Fruit fly (Drosophila melanogaster) Kc167 (cell line): Measurements from ENCODE around the gene Sfp38D.

Experiments used
- Myc ChIP-seq: fragments of >200 bp; optimal IDR thresholded peaks from 2 replicates; lab custom pipeline; 2017; ENCODE audit warnings: missing external identifiers
- Sin3A ChIP-seq: fragments of >200 bp; optimal IDR thresholded peaks from 2 replicates; lab custom pipeline; 2018; ENCODE audit warnings: missing external identifiers
- h ChIP-seq: fragments of >200 bp; optimal IDR thresholded peaks from 3 replicates; lab custom pipeline; 2018; ENCODE audit warnings: missing external identifiers
- insv ChIP-seq: fragments of >200 bp; optimal IDR thresholded peaks from 3 replicates; lab custom pipeline; 2018; ENCODE audit warnings: missing external identifiers
- psq ChIP-seq: fragments of >200 bp; optimal IDR thresholded peaks from 2 replicates; lab custom pipeline; 2017; ENCODE audit warnings: missing external identifiers
- ttk ChIP-seq: sonication (Bioruptor generic); optimal IDR thresholded peaks from 2 replicates; lab custom pipeline; 2017; ENCODE audit warnings: missing external identifiers

Gene Sfp38D

dm6 chr2L:20649891-20650290 is 9.2 kb downstream of the Sfp38D start, which contains the start of gene CG2611:
Gene CG2611, plus strand, starts transcription at chr2L:20650189.
- no peak for TF ChIP-seq psq
- no peak for TF ChIP-seq h (lab: Kevin White, UChicago)
- no peak for TF ChIP-seq insv (lab: Kevin White, UChicago)
- no peak for TF ChIP-seq Sin3A (lab: Kevin White, UChicago)
- no peak for TF ChIP-seq ttk (lab: Kevin White, UChicago)

dm6 chr2L:20656110-20656509 is 15.4 kb downstream of the Sfp38D start, which contains the start of the genes brun and CG2614:
Gene brun, minus strand, starts transcription at chr2L:20656178.
Gene CG2614, plus strand, starts transcription at chr2L:20656426.
- no peak for TF ChIP-seq psq
- no peak for TF ChIP-seq Myc (lab: Kevin White, UChicago)
- no peak for TF ChIP-seq h (lab: Kevin White, UChicago)
- TF ChIP-seq ttk (lab: Kevin White, UChicago): no peak
- TF ChIP-seq Sin3A (lab: Kevin White, UChicago): no peak
- no peak for TF ChIP-seq insv (lab: Kevin White, UChicago)

- no peak for TF ChIP-seq insv (lab: Kevin White, UChicago)
- TF ChIP-seq Sin3A (lab: Kevin White, UChicago): no peak
These were observed 20.4 kb downstream of the Sfp38D start for dm6 chr2L:20661071-20661470.

- no peak for TF ChIP-seq Myc (lab: Kevin White, UChicago)
- no peak for TF ChIP-seq Sin3A (lab: Kevin White, UChicago)
- TF ChIP-seq h (lab: Kevin White, UChicago): no peak
- no peak for TF ChIP-seq ttk (lab: Kevin White, UChicago)
- TF ChIP-seq psq: no peak
These were observed 23.7 kb downstream of the Sfp38D start for dm6 chr2L:20664428-20664827.

dm6 chr2L:20671212-20671611 is 30.5 kb downstream of the Sfp38D start:
- TF ChIP-seq insv (lab: Kevin White, UChicago) (no peak), ttk (lab: Kevin White, UChicago) (no peak), Myc (lab: Kevin White, UChicago) (no peak), Sin3A (lab: Kevin White, UChicago) (no peak), psq (no peak), h (lab: Kevin White, UChicago) (no peak)

dm6 chr2L:20673737-20674461 is 33.2 kb downstream of the Sfp38D start:
- TF ChIP-seq ttk (lab: Kevin White, UChicago) (no peak), h (lab: Kevin White, UChicago) (no peak), Myc (lab: Kevin White, UChicago) (no peak), psq (no peak), Sin3A (lab: Kevin White, UChicago) (no peak), insv (lab: Kevin White, UChicago) (no peak)

dm6 chr2L:20674718-20675117 is 34.0 kb downstream of the Sfp38D start:
- TF ChIP-seq Sin3A (lab: Kevin White, UChicago): no peak
- TF ChIP-seq insv (lab: Kevin White, UChicago): no peak
- no peak for TF ChIP-seq Myc (lab: Kevin White, UChicago)
- no peak for TF ChIP-seq h (lab: Kevin White, UChicago)
- TF ChIP-seq psq: no peak
- TF ChIP-seq ttk (lab: Kevin White, UChicago): no peak

- TF ChIP-seq Sin3A (lab: Kevin White, UChicago) (no peak), h (lab: Kevin White, UChicago) (no peak), psq (no peak), insv (lab: Kevin White, UChicago) (no peak), ttk (lab: Kevin White, UChicago) (no peak), Myc (lab: Kevin White, UChicago) (no peak)
These were observed 35.2 kb downstream of the Sfp38D start, which contains the start of the genes CG31678 and IKKepsilon for dm6 chr2L:20675875-20676274. Gene CG31678, minus strand, starts transcription at chr2L:20675941. Gene IKKepsilon, plus strand, starts transcription at chr2L:20676045.

dm6 chr2L:20681648-20682098 is 41.0 kb downstream of the Sfp38D start, which contains the start of gene Cen:
Gene Cen, minus strand, starts transcription at chr2L:20681846.
- TF ChIP-seq Sin3A (lab: Kevin White, UChicago): no peak
- TF ChIP-seq psq: no peak
- no peak for TF ChIP-seq insv (lab: Kevin White, UChicago)
- no peak for TF ChIP-seq h (lab: Kevin White, UChicago)
- TF ChIP-seq ttk (lab: Kevin White, UChicago): no peak
- TF ChIP-seq Myc (lab: Kevin White, UChicago): no peak

- no peak for TF ChIP-seq psq
- no peak for TF ChIP-seq ttk (lab: Kevin White, UChicago)
- TF ChIP-seq h (lab: Kevin White, UChicago): no peak
- no peak for TF ChIP-seq Sin3A (lab: Kevin White, UChicago)
- TF ChIP-seq Myc (lab: Kevin White, UChicago): no peak
- TF ChIP-seq insv (lab: Kevin White, UChicago): no peak
These were observed 41.5 kb downstream of the Sfp38D start, which contains the start of gene CG2617 for dm6 chr2L:20682136-20682733. Gene CG2617, plus strand, starts transcription at chr2L:20682368.

- TF ChIP-seq psq: no peak
- TF ChIP-seq h (lab: Kevin White, UChicago): no peak
- no peak for TF ChIP-seq Myc (lab: Kevin White, UChicago)
These were observed 48.0 kb downstream of the Sfp38D start for dm6 chr2L:20688722-20689121.

- TF ChIP-seq Myc (lab: Kevin White, UChicago) (no peak), psq (no peak), Sin3A (lab: Kevin White, UChicago) (no peak), insv (lab: Kevin White, UChicago) (no peak), ttk (lab: Kevin White, UChicago) (no peak), h (lab: Kevin White, UChicago) (no peak)
These were observed 49.3 kb downstream of the Sfp38D start for dm6 chr2L:20690055-20690454.
